Worm (Caenorhabditis elegans) whole organism, late embryonic: ENCODE measurements around the gene srh-182.

Experiments used
- ama-1 ChIP-seq: fragments of 150-350 bp; optimal IDR thresholded peaks from 2 replicates; lab custom pipeline; 2014
- ceh-24 ChIP-seq: sonication (generic microtip); optimal IDR thresholded peaks from 2 replicates; lab custom pipeline; 2016; ENCODE audit warnings: mild to moderate bottlenecking, missing genetic modification characterization, missing compliant biosample characterization
- ceh-34 ChIP-seq: sonication (generic microtip); optimal IDR thresholded peaks from 2 replicates; lab custom pipeline; 2016; ENCODE audit warnings: mild to moderate bottlenecking, missing genetic modification characterization, missing compliant biosample characterization
- hlh-8 ChIP-seq: sonication (generic microtip); optimal IDR thresholded peaks from 2 replicates; lab custom pipeline; 2016; ENCODE audit warnings: missing genotype, missing genetic modification characterization, missing compliant biosample characterization
- lin-11 ChIP-seq: fragments of 200-800 bp; sonication (Bioruptor generic); optimal IDR thresholded peaks from 2 replicates; lab custom pipeline; 2018; ENCODE audit warnings: mild to moderate bottlenecking, missing genetic modification characterization, missing compliant biosample characterization
- pqm-1 ChIP-seq: sonication (generic microtip); optimal IDR thresholded peaks from 2 replicates; lab custom pipeline; 2016; ENCODE audit warnings: missing genetic modification characterization, missing compliant biosample characterization
- tbx-2 ChIP-seq: sonication (generic microtip); optimal IDR thresholded peaks from 2 replicates; lab custom pipeline; 2016; ENCODE audit warnings: missing genetic modification characterization, missing compliant biosample characterization
- unc-86 ChIP-seq: sonication (generic microtip); optimal IDR thresholded peaks from 2 replicates; lab custom pipeline; 2016; ENCODE audit warnings: missing genetic modification characterization, missing compliant biosample characterization
- zip-5 ChIP-seq: sonication (generic microtip); optimal IDR thresholded peaks from 2 replicates; lab custom pipeline; 2016; ENCODE audit warnings: missing genetic modification characterization, missing compliant biosample characterization

DNA sequence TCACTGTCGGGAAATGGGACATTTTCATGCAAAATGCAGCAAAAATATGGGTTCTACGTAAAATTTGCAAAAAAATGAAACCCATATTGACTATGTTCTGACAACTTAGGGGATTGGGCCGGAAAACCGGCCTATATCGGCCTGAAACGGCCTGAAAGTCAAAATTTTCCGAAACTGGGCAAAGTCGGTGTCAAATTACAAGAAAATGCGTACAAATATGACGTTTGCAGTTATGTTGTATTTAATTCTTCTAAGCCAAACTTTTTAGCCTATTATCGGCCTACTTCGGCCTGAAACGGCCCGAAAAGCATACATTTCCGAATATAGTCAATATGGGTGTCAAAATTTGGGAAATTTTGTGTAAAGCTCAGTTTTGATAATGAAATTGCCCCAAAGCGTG is 38.5 kb upstream of the srh-182 start:
- no peak for TF ChIP-seq ceh-24 (tag; lab: Kevin White, UChicago)
- no peak for TF ChIP-seq unc-86 (tag; lab: Kevin White, UChicago)
- TF ChIP-seq lin-11 (tag; lab: Kevin White, UChicago) = no peak
- no peak for TF ChIP-seq hlh-8
- no peak for TF ChIP-seq ceh-34 (tag; lab: Kevin White, UChicago)
- TF ChIP-seq tbx-2 (tag; lab: Kevin White, UChicago) = no peak
- no peak for TF ChIP-seq pqm-1 (tag; lab: Kevin White, UChicago)
- TF ChIP-seq ama-1 (lab: Kevin White, UChicago) = no peak
- TF ChIP-seq zip-5 (tag; lab: Kevin White, UChicago) = no peak
